Fruit fly (Drosophila melanogaster): Measurements from ENCODE around the gene bond.

The bond gene

dm6 chr3R:22530305-22530704 lies 20.2 kb upstream of the bond start, which contains the start of gene CG33099 (continued):
- no peak for TF ChIP-seq hbn (GFP tag; IDR thresholded peaks at IDR 0.05; ENCODE audit: partially characterized antibody)
- TF ChIP-seq tna (GFP tag; IDR thresholded peaks at IDR 0.05; ENCODE audit: partially characterized antibody) = no peak
- no peak for TF ChIP-seq crol (GFP tag; IDR thresholded peaks at IDR 0.05)
- TF ChIP-seq fd96Cb (tag; optimal IDR thresholded peaks at IDR 0.05) = no peak
- TF ChIP-seq Ets97D (GFP tag; optimal IDR thresholded peaks at IDR 0.05) = no peak
- TF ChIP-seq CG33213 (GFP tag; optimal IDR thresholded peaks at IDR 0.05) = peak; percentile 28
- TF ChIP-seq lmd (GFP tag; IDR thresholded peaks at IDR 0.05) = no peak
- no peak for TF ChIP-seq fru (optimal IDR thresholded peaks at IDR 0.05)
- TF ChIP-seq CG32772 (GFP tag; IDR thresholded peaks at IDR 0.05) = no peak
- TF ChIP-seq Ada2b (GFP tag; IDR thresholded peaks at IDR 0.05) = no peak
- TF ChIP-seq Mrtf (GFP tag; IDR thresholded peaks at IDR 0.05) = no peak
- TF ChIP-seq pros (GFP tag; optimal IDR thresholded peaks at IDR 0.05) = no peak
- no peak for TF ChIP-seq CG11093 (GFP tag; IDR thresholded peaks at IDR 0.05)
- TF ChIP-seq ac (GFP tag; optimal IDR thresholded peaks at IDR 0.05) = peak; percentile 13
- no peak for TF ChIP-seq Bdp1 (GFP tag; optimal IDR thresholded peaks at IDR 0.05)
- no peak for TF ChIP-seq CG4360 (GFP tag; IDR thresholded peaks at IDR 0.05)
- no peak for TF ChIP-seq Dad (GFP tag; optimal IDR thresholded peaks at IDR 0.05)
- TF ChIP-seq fd102C (GFP tag; optimal IDR thresholded peaks at IDR 0.05) = peak; percentile 67
- peak in 1 of 2 experiments; percentile 45 for TF ChIP-seq insv (GFP tag; optimal IDR thresholded peaks at IDR 0.05)
- no peak for TF ChIP-seq ind (GFP tag; optimal IDR thresholded peaks at IDR 0.05)
- no peak for TF ChIP-seq CG15073 (GFP tag; optimal IDR thresholded peaks at IDR 0.05)
- TF ChIP-seq CG3838 (GFP tag; optimal IDR thresholded peaks at IDR 0.05) = peak; percentile 9
- no peak for TF ChIP-seq Gsc (GFP tag; IDR thresholded peaks at IDR 0.05)
- peak; percentile 68 for TF ChIP-seq CG10543 (GFP tag; optimal IDR thresholded peaks at IDR 0.05)
- TF ChIP-seq CG1529 (GFP tag; optimal IDR thresholded peaks at IDR 0.05) = no peak
- peak; percentile 19 for TF ChIP-seq NC2α (GFP tag; optimal IDR thresholded peaks at IDR 0.05)
- no peak for TF ChIP-seq CG10462 (GFP tag; optimal IDR thresholded peaks at IDR 0.05)
- no peak for TF ChIP-seq CG16813 (GFP tag; IDR thresholded peaks at IDR 0.05; ENCODE audit: partially characterized antibody)
- TF ChIP-seq grn (GFP tag; optimal IDR thresholded peaks at IDR 0.05) = peak; percentile 72
- TF ChIP-seq schlank (tag; optimal IDR thresholded peaks at IDR 0.05) = peak; percentile 49
- peak; percentile 54 for TF ChIP-seq gro (GFP tag; optimal IDR thresholded peaks at IDR 0.05)
- peak; percentile 61; the same call in 1 of the 3 replicates for TF ChIP-seq otp (GFP tag; IDR thresholded peaks at IDR 0.05)
- TF ChIP-seq Kr (GFP tag; optimal IDR thresholded peaks at IDR 0.05) = no peak
- no peak for TF ChIP-seq Chrac-16 (GFP tag; optimal IDR thresholded peaks at IDR 0.05)
- TF ChIP-seq CG17328 (GFP tag; IDR thresholded peaks at IDR 0.05) = no peak
- no peak for TF ChIP-seq CG1602 (GFP tag; optimal IDR thresholded peaks at IDR 0.05)
- TF ChIP-seq CG6254 (GFP tag; optimal IDR thresholded peaks at IDR 0.05) = no peak
- peak; percentile 9 for TF ChIP-seq CG11504 (tag; optimal IDR thresholded peaks at IDR 0.05)
- TF ChIP-seq CG11696 (GFP tag; IDR thresholded peaks at IDR 0.05) = no peak
- TF ChIP-seq CG9876 (GFP tag; optimal IDR thresholded peaks at IDR 0.05) = no peak
- no peak for TF ChIP-seq CG12391 (tag; optimal IDR thresholded peaks at IDR 0.05)
- TF ChIP-seq kni (GFP tag; optimal IDR thresholded peaks at IDR 0.05) = peak; percentile 68
- TF ChIP-seq gem (tag; optimal IDR thresholded peaks at IDR 0.05) = peak; percentile 39
- TF ChIP-seq CG17568 (GFP tag; optimal IDR thresholded peaks at IDR 0.05) = peak; percentile 68
- TF ChIP-seq tll (GFP tag; optimal IDR thresholded peaks at IDR 0.05) = no peak
- no peak for TF ChIP-seq CG30020 (tag; optimal IDR thresholded peaks at IDR 0.05)
- no peak for TF ChIP-seq kah (GFP tag; optimal IDR thresholded peaks at IDR 0.05)
- no peak for TF ChIP-seq CG7928 (GFP tag; optimal IDR thresholded peaks at IDR 0.05)
- TF ChIP-seq disco-r (GFP tag; optimal IDR thresholded peaks at IDR 0.05) = no peak
- peak; percentile 18 for TF ChIP-seq sd (tag; optimal IDR thresholded peaks at IDR 0.05)
- TF ChIP-seq CG7372 (GFP tag; IDR thresholded peaks at IDR 0.05) = no peak
- TF ChIP-seq CG17361 (GFP tag; IDR thresholded peaks at IDR 0.05) = no peak

All from whole organism, embryonic.